2 worm cellular contexts compared by ENCODE assay signal in genomic region chrV:8299191-8299854, ce11.
A peak's percentile ranks its signal among the peaks of the same experiment; 100 is the strongest.
TF ChIP-seq lines count a peak whose summit lies in the region.

Gene W02D7.5 (minus strand): TSS chrV:8299241.

TF ChIP-seq in whole organism, L1 larva, 84 proteins besides CTCF, POLR2A, EP300 and RAD21:
- TF ChIP-seq unc-86 (tag; optimal IDR thresholded peaks at IDR 0.05; lab: Kevin White, UChicago) (no peak), lin-39 (tag; optimal IDR thresholded peaks at IDR 0.05; lab: Kevin White, UChicago) (no peak), egl-27 (tag; optimal IDR thresholded peaks at IDR 0.05; lab: Kevin White, UChicago) (no peak), efl-1 (optimal IDR thresholded peaks at IDR 0.05; lab: Kevin White, UChicago) (no peak), efl-1 (GFP tag; optimal IDR thresholded peaks at IDR 0.05 in 1 of 2; lab: Kevin White, UChicago) (peak in 1 of 2 experiments; percentile 69), hlh-4 (tag; optimal IDR thresholded peaks at IDR 0.05; lab: Kevin White, UChicago) (peak; percentile 68), swsn-7 (tag; optimal IDR thresholded peaks at IDR 0.05; lab: Kevin White, UChicago) (no peak)

TF ChIP-seq in whole organism, young adult, 124 proteins besides CTCF, POLR2A, EP300 and RAD21:
- TF ChIP-seq dox-1 (GFP tag; IDR thresholded peaks at IDR 0.05; lab: Robert Waterston, UW), result no peak
- no peak for TF ChIP-seq hlh-26 (GFP tag; conservative IDR thresholded peaks at IDR 0.05; lab: Robert Waterston, UW)
- TF ChIP-seq lin-40 (tag; optimal IDR thresholded peaks at IDR 0.05; lab: Kevin White, UChicago), result no peak
- peak; percentile 8; the same call in 1 of the 2 replicates for TF ChIP-seq hsf-1 (GFP tag; IDR thresholded peaks at IDR 0.05; lab: Robert Waterston, UW)
- no peak for TF ChIP-seq hlh-12 (tag; optimal IDR thresholded peaks at IDR 0.05; lab: Kevin White, UChicago)
- no peak for TF ChIP-seq attf-6 (GFP tag; IDR thresholded peaks at IDR 0.05; lab: Robert Waterston, UW)
- TF ChIP-seq aptf-2 (GFP tag; conservative IDR thresholded peaks at IDR 0.05; lab: Robert Waterston, UW), result peak; percentile 79
